Worm (Caenorhabditis elegans) whole organism, L4 larva: ENCODE measurements around the gene clec-79.
A peak's percentile ranks its signal among the peaks of the same experiment; 100 is the strongest.

Experiments used
- ama-1 ChIP-seq: fragments of 150-350 bp; optimal IDR thresholded peaks from 2 replicates; lab custom pipeline; 2014; ENCODE audit warnings: inconsistent platforms, mixed read lengths
- ceh-62 ChIP-seq: sonication (generic microtip); optimal IDR thresholded peaks from 2 replicates; lab custom pipeline; 2017; ENCODE audit warnings: missing biosample characterization, missing genetic modification characterization
- ceh-82 ChIP-seq: sonication (generic microtip); optimal IDR thresholded peaks from 2 replicates; lab custom pipeline; 2017; ENCODE audit warnings: missing biosample characterization, missing genetic modification characterization
- dmd-9 ChIP-seq: fragments of 200-800 bp; sonication (Bioruptor generic); IDR thresholded peaks from 2 replicates; pipeline ENCODE4 v1.3.6; 2022; ENCODE audit warnings: missing genetic modification reagents, missing genetic modification characterization, missing compliant biosample characterization
- fkh-10 ChIP-seq: fragments of 150-350 bp; optimal IDR thresholded peaks from 2 replicates; lab custom pipeline; 2014; ENCODE audit warnings: missing biosample characterization, missing genetic modification reagents, missing genetic modification characterization
- gei-8 ChIP-seq: fragments of 200-800 bp; sonication (Bioruptor generic); optimal IDR thresholded peaks from 2 replicates; lab custom pipeline; 2018; ENCODE audit warnings: mild to moderate bottlenecking, missing genetic modification characterization, missing compliant biosample characterization

DNA sequence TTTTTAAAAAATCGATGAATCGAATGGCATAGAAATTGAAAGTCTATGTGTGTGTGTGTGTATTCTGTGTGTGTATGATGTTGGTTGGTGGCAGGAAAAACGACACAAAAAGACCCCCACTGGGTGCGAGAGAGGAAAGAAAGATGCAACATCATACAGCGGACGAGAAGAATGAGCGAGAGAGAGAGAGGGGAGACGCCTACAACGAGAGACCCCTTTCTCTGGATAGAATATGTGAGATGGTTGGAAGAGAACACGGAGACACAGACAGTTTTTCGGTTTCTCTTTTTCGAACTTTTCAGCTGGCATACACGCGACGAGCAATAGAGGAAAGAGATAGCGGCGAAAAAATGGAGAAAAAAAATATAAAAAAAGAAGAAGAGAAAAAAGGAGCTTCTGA, 46.7 kb downstream of the clec-79 start:
- no peak for TF ChIP-seq gei-8 (GFP tag; lab: Kevin White, UChicago)
- TF ChIP-seq ceh-62 = no peak
- TF ChIP-seq ceh-82 (tag; lab: Kevin White, UChicago) = no peak
- TF ChIP-seq ama-1 (lab: Kevin White, UChicago) = peak; percentile 9
- 0 out of 2 replicates have a peak, but pooled peaks have one; percentile 26 for TF ChIP-seq dmd-9 (GFP tag; lab: Robert Waterston, UW)
- TF ChIP-seq fkh-10 = no peak
